Worm (Caenorhabditis elegans): Measurements from ENCODE around the gene bath-24.
"Not testable (repeated sequence)": the region's sequence is repeated elsewhere in the genome, so short reads cannot be mapped to it uniquely, and the experiment has no call there.

Gene bath-24

ce11 chrII:2058985-2059384, 13.6 kb upstream of the bath-24 start, which contains the start of gene F07E5.5:
TSS of gene F07E5.5 (minus strand) at chrII:2059070.
- TF ChIP-seq W03F9.2 (tag; optimal IDR thresholded peaks at IDR 0.05), result no peak
- TF ChIP-seq him-1 (tag; optimal IDR thresholded peaks at IDR 0.05), result no peak

DNA sequence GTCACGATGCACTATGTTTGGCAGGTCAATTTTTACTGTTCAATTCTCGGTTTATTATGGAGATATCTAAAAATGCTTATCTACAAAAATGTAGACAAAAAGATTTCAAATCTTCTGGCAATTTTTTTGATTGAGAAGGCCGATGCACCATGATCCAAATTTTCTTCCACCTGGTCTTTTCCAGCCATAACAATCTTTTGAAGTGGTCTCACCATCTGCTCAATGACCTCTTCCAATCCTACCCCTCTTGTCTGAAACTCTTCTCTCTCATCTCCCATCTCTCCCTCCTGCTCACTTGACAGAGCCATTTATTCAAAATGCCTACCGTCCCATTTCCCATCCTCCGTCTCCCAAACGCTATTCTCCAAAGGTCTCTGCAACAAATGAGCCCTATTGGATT, 6.0 kb upstream of the bath-24 start, which contains the start of gene fbxb-35:
Gene fbxb-35, plus strand, starts transcription at position 301 of the 400 bp plus-strand sequence.
- TF ChIP-seq him-1 (tag; optimal IDR thresholded peaks at IDR 0.05) (no peak), W03F9.2 (tag; optimal IDR thresholded peaks at IDR 0.05) (no peak), dao-5 (tag; optimal IDR thresholded peaks at IDR 0.05) (no peak)

DNA sequence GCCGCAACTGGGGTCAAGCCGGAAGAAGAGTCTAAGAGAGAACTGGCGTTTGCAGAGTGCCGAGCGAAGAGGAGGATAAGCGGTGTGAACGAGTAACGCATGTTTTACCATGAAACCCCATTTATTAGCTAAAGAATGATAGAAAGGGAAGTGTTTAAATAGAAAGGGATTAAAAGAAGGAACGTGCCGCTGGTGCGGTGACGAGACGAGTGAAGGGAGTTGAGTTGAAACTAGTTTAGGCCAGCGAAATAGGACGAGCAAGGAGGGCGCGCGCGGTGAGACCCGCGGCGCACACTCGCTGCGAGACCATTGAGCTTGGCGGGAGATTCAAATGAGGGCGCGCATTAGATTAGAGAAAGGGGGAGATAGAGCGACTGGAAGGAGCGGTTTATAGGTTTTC, 1.2 kb upstream of the bath-24 start, which contains the start of gene math-1:
Gene math-1, minus strand, starts transcription at position 101 of the 400 bp plus-strand sequence.
- TF ChIP-seq W03F9.2, dao-5, him-1 (tag; optimal IDR thresholded peaks at IDR 0.05): not testable (repeated sequence)

DNA sequence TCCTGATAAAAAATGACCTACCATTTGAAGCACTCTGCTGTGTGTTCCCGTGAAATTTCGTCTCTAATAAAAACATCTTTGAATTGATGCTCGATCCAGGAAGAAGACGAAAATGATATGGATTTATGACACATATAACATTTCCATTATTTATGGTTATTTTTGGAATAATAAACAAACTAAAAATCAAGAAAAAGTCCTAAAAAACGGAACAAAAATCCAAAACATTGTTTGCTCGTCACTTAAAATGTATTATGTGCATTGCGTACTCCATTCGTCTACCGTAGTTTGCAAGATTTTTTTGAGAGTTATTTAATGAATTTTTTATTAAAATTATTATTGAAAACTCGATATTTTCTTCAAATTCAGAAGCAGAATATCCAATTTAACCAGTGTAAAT, 3.0 kb downstream of the bath-24 start, which contains the start of gene bath-20:
Gene bath-20, minus strand, starts transcription at position 101 of the 400 bp plus-strand sequence.
- TF ChIP-seq W03F9.2 (tag; optimal IDR thresholded peaks at IDR 0.05) (no peak), dao-5 (tag; optimal IDR thresholded peaks at IDR 0.05) (no peak), him-1 (tag; optimal IDR thresholded peaks at IDR 0.05) (no peak)

ce11 chrII:2039288-2039687, 6.1 kb downstream of the bath-24 start, which contains the start of gene bath-19:
TSS of gene bath-19 (minus strand) at chrII:2039388.
- TF ChIP-seq dao-5 (tag; optimal IDR thresholded peaks at IDR 0.05), result no peak
- TF ChIP-seq W03F9.2 (tag; optimal IDR thresholded peaks at IDR 0.05), result no peak

DNA sequence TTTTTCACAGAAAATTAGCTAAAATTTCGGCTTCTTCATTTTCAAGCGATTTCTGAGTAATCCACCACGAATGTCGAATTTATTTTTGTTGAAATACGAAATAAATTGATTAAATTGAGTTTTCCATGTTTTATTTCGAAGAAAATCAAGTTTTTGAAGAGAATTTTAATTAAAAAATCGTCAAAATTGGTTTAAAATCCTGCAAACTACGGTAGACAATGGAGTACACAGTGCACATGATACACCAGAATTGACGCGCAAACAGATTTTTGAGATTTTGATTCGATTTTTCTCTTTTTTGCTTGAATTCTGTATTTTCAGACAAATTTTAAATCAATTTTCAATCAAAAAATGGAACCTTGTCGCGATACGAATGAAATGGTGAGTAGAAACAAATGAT, 12.1 kb downstream of the bath-24 start, which contains the start of gene F59H6.14:
Gene F59H6.14, plus strand, starts transcription at position 301 of the 400 bp plus-strand sequence.
- no peak for TF ChIP-seq dao-5 (tag; optimal IDR thresholded peaks at IDR 0.05)
- no peak for TF ChIP-seq him-1 (tag; optimal IDR thresholded peaks at IDR 0.05)
- no peak for TF ChIP-seq W03F9.2 (tag; optimal IDR thresholded peaks at IDR 0.05)

ce11 chrII:2032282-2032681, 13.1 kb downstream of the bath-24 start, which contains the start of gene btb-4:
TSS of gene btb-4 (plus strand) at chrII:2032316.
- TF ChIP-seq him-1, dao-5, W03F9.2 (tag; optimal IDR thresholded peaks at IDR 0.05): not testable (repeated sequence)

- TF ChIP-seq W03F9.2 (tag; optimal IDR thresholded peaks at IDR 0.05) (no peak), dao-5 (tag; optimal IDR thresholded peaks at IDR 0.05) (no peak), him-1 (tag; optimal IDR thresholded peaks at IDR 0.05) (no peak)
Observed at ce11 chrII:2031852-2032251, 13.6 kb downstream of the bath-24 start, which contains the start of gene bath-5. TSS of gene bath-5 (minus strand) at chrII:2031952.

- no peak for TF ChIP-seq W03F9.2 (tag; optimal IDR thresholded peaks at IDR 0.05)
Observed at ce11 chrII:2030367-2030766, 15.0 kb downstream of the bath-24 start, which contains the start of gene bath-3. TSS of gene bath-3 (minus strand) at chrII:2030467.

DNA sequence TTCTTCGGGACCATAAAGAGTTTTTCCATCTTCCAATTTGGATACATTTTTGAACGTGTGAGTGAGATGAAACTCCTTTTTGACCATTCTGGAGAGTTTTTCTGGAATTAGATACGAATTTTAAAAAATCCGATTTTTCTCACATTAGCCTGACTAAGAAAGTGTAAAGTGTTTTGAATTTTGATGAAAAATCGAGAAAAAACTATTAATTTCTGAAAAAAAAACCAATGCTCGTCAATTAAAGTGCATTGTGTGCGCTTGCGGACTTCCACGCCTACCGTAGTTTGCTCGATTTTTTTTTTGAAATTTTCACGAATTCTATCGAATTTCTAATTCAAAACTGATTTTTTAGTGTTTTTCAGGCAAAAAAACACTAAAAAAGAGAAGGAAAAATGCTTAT, 16.7 kb downstream of the bath-24 start, which contains the start of gene bath-1:
Gene bath-1, minus strand, starts transcription at position 101 of the 400 bp plus-strand sequence.
- TF ChIP-seq W03F9.2 (tag; optimal IDR thresholded peaks at IDR 0.05), result no peak
- TF ChIP-seq him-1 (tag; optimal IDR thresholded peaks at IDR 0.05), result no peak
- TF ChIP-seq dao-5 (tag; optimal IDR thresholded peaks at IDR 0.05), result no peak

DNA sequence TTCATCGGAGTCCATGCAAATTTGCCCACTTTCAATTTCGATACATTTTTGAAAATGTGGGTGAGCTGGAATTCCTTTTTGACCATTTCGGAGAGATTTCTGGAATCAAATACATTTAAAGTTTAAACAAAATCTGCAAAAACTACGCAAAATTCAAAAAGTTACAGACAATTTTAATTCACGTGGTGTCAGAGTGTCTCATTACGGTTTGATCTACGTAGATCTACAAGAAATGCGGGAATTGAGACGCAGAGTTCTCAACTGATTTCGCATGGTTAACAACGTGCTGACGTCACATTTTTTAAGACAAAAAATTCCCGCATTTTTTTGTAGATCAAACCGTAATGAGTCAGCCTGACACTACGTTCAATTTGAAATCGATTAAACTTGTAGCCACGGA, 18.9 kb downstream of the bath-24 start, which contains the start of gene bath-21:
Gene bath-21, minus strand, starts transcription at position 101 of the 400 bp plus-strand sequence.
- TF ChIP-seq W03F9.2 (tag; optimal IDR thresholded peaks at IDR 0.05) (no peak), dao-5 (tag; optimal IDR thresholded peaks at IDR 0.05) (no peak), him-1 (tag; optimal IDR thresholded peaks at IDR 0.05) (no peak)

- not testable (repeated sequence) for TF ChIP-seq W03F9.2, him-1, dao-5 (tag; optimal IDR thresholded peaks at IDR 0.05)
Observed at ce11 chrII:2023514-2023913, 21.9 kb downstream of the bath-24 start, which contains the start of gene cya-2. TSS of gene cya-2 (minus strand) at chrII:2023614.

ce11 chrII:2013856-2014255, 31.5 kb downstream of the bath-24 start:
- TF ChIP-seq dao-5 (tag; optimal IDR thresholded peaks at IDR 0.05) (no peak), him-1 (tag; optimal IDR thresholded peaks at IDR 0.05) (no peak), W03F9.2 (tag; optimal IDR thresholded peaks at IDR 0.05) (no peak)

DNA sequence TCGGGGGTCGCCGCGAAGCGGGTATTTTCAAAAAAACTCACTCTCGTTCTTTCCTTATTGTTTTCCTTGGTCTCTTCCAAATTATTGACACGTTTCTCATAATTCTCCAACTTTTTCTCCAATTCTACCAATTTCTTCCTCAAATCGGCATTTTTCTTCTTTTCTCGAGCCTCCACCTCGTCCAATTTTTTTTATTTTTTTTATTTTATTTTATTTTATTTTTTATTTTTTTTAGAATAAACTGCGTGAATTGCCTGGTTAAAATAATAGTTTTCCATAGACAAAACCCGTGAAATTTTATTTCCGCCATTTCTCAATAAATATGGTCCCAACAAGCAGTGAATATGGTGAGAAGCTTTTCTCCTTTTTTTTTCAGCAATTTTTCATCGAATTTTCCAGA, 32.7 kb downstream of the bath-24 start, which contains the start of gene F59H6.15:
Gene F59H6.15, plus strand, starts transcription at position 301 of the 400 bp plus-strand sequence.
- TF ChIP-seq W03F9.2 (tag; optimal IDR thresholded peaks at IDR 0.05) (no peak), dao-5 (tag; optimal IDR thresholded peaks at IDR 0.05) (no peak), him-1 (tag; optimal IDR thresholded peaks at IDR 0.05) (no peak)
